Fruit fly (Drosophila melanogaster) ovary, adult (tissue): ENCODE data around the gene fy.

Source experiments
- CG17801 ChIP-seq: fragments of 200-800 bp; optimal IDR thresholded peaks from 2 replicates; lab custom pipeline; 2019; ENCODE audit warnings: missing biosample characterization, mild to moderate bottlenecking, missing genetic modification characterization, moderate library complexity; ENCODE audit not compliant: partially characterized antibody

Gene fy

dm6 chr2L:8421717-8422116 lies 18.6 kb upstream of the fy start:
- TF ChIP-seq CG17801 (GFP tag; lab: Kevin White, UChicago), result no peak

- TF ChIP-seq CG17801 (GFP tag; lab: Kevin White, UChicago), result no peak
These were observed 17.3 kb upstream of the fy start for dm6 chr2L:8420259-8420930.

DNA sequence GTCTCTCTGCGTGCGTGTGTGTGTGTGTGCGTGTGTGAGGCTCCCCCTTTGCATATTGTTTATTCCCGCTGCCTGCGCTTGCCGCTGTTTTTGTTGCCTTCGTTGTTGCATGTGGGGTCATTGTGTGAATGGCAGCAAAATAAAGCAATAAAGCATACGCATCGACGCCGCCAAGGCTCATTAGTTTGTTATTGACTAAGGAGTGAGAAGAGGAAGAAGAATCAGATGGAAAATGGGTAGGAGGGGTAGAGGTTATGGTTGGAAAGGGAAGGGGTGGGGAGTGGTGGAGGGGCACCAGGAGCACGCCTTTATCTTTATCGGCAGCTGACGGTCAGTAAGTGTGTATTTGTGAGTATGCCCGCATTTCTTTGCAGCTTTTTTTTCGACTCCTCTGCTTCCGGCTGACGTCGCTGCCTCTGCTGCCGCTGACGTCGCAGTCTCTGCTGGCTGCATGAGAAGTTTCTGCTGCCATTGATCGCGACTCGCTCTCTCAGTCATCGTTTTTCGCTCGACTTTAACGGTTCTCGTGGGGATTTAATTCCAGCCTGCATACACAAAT lies 16.4 kb upstream of the fy start:
- no peak for TF ChIP-seq CG17801 (GFP tag; lab: Kevin White, UChicago)

DNA sequence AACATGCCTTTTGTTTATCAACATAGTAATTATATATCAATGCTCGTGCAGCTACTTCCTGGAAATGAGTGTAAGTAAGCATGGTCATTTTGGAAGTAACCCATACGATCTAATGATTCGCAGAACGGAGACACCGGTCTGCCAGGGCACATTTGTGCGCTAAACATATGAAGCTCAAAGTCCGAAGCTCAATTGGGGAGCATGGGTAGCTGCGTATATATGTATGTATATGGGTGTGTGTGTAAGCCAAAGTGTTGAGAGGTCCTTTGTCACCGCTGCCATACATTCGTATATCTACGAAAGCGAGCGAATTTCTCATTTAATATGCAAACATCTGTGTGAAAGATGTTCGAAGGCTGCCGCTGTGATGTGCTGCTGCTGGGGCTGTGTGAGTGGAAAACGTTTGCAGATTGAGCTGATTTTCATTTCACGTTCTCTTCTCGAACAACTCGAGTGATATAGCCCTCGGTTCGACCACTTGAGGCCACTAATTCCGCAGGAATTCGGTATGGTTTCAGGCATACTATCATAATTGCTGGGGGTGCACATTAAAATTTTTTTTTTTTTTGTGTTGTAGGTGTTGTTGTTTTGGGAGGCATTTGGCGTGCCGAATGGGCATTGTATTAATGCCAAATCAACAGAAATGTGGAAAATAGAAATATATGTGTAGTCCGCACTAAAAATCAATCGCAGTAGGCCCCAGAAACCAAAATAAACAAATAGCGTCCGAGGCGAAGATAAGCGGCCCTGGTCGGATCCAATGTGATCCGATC lies 15.2 kb upstream of the fy start:
- no peak for TF ChIP-seq CG17801 (GFP tag; lab: Kevin White, UChicago)

DNA sequence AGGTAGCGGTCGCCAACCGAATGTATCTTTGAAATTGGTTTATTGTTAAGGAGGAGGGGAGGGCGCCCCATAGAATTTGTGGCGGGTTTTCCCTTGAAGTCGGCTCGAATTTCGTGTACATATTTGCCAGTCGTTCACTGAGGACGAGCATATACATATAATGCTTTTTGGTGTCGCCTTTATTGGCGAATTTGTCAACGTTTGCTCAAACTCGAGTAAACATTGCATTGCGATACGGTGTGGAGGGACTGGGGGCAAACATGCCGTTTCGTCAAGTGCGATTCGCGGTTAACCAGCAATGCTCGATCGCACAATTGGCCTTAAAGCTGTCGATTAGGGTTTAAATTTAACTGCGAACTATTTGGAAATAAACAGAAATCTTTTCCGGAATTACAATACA lies 14.5 kb upstream of the fy start:
- no peak for TF ChIP-seq CG17801 (GFP tag; lab: Kevin White, UChicago)

DNA sequence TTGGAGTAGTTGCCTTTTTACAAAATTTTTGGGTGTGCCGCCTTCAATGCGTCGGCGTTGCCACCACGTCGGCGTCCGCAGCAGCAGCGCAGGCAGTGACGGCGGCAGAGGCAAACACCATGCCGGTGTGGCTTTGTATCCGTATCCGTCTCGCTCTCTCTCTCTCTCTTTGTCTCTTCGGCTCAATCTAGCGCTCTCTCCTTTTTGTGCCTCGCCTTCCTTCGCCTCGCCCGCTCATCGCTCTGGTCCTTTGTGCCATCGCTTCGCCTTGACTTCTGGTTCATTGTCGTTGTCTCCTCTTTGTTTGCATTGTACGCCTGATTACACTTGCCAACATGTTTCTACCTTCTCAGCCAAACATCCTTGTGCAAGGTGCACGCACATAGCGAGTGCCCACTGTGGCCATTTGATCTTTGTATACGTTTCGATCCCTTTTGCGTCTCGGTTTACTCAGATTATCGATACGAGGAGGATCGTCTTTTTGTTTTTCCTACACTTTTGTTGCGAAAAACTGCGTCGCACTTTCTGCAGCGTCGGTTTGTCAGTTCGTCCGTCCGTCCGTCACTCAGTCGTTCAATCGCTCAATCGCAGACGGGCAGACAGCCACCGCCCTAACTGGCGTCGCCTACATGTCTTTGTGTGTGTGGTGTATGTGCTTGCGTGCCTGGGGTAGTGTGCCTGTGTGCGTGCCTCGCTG lies 13.4 kb upstream of the fy start:
- TF ChIP-seq CG17801 (GFP tag; lab: Kevin White, UChicago), result peak; percentile 41

DNA sequence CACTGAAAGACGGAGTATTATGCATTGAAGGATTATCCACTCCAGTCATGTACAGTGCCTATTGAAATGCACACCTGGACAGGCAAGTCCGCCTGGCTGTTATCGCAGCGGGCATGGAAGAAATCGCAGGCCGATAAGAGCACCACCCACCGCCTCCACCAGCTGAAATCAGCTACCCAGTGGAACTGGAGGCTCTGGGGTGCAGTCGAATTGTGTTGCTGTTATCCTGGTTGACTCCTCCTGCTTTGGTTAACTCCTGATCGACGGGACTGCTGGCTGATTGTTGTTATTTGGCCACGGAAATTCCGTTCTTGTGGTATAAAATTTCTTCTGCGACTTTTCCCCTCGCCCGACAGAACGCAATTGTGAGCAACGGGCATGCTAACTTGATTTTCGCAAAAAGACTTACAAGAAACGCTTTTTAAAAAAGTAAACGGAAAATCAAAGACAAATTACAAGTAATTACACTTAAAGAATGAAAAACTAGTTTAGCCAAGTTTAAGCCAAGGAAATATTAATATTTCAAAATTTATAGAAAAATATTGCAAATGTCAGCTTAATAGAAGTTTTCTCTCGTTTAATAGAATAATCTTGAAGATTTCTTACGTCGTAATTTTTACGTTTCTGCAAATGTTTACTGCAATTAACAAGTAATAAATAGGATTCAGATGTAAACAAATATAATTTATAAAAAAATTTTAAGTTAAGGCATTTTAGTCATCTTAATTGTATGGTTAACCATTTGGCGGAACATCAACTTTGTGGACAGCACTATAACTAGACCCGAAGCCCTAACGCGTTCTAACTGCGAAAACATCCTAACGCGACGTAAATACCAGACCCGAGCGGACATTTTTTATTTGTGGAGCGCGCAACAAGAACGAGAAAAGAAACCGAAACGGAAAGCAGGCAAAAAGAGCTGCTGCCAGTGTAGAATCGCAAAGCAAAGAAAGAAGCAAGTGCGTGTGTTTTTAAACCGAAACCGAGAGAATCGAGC lies 12.1 kb upstream of the fy start, which contains the start of the genes CG13398 and Akap200:
CG13398 (minus strand) TSS at position 370 of the 997 bp plus-strand sequence.
Akap200 (plus strand) TSS at position 804 of the 997 bp plus-strand sequence.
- peak; percentile 70 for TF ChIP-seq CG17801 (GFP tag; lab: Kevin White, UChicago)

- no peak for TF ChIP-seq CG17801 (GFP tag; lab: Kevin White, UChicago)
These were observed 8.4 kb upstream of the fy start, which contains the start of gene Naglu for dm6 chr2L:8411530-8411929. Naglu (minus strand) TSS chr2L:8411868.

DNA sequence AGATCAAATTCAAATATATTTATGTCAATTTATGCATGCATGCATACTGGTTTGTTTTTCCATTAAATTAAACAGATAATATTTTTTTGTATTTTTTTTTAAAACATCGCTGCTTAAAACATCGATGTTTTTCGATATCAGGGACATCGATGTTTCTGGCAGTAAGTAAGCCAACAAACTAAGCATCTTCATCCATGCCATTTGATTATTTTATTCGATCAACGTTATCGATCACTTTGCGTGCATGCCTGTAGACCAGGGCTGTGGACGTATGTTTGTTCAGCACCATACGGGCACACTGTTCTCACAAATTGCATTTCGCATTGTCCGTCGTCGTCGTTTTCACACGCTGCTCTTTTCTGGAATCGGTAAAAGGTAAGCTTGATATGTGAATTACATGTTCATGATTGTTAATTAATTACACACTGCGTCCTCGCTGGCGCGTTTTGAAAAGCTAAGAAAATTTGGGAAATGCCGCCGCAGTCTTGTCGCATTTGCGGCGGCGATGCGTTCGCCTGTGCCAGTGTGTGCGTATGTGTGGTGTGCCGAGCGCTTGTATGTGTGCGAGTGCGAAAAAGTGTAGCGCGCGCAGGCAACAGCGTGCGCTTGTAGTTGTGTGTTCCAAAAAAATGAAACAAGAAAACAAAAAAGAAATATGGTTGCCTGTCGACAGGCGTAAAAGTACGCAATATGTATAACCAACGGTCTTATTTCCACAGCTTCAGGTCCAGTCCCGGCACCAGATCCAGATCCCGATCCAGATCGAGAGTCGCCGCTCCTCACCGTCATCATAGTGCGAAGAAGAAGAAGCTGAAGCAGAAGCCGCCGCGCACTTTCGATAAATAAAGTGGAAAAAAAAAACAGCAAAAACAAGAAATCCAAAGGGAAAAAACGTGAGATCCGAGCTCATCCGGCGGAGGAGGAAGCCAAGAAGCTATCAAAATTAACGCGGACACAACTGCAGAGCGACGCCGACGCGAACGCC lies 498 bp upstream of the fy start, which contains the start of gene emb:
emb (plus strand) TSS at position 288 of the 985 bp plus-strand sequence.
- peak; percentile 67 for TF ChIP-seq CG17801 (GFP tag; lab: Kevin White, UChicago)

dm6 chr2L:8399863-8400598 lies 3.0 kb downstream of the fy start, which contains the start of gene CG31898:
CG31898 (plus strand) TSS chr2L:8400421.
- no peak for TF ChIP-seq CG17801 (GFP tag; lab: Kevin White, UChicago)

DNA sequence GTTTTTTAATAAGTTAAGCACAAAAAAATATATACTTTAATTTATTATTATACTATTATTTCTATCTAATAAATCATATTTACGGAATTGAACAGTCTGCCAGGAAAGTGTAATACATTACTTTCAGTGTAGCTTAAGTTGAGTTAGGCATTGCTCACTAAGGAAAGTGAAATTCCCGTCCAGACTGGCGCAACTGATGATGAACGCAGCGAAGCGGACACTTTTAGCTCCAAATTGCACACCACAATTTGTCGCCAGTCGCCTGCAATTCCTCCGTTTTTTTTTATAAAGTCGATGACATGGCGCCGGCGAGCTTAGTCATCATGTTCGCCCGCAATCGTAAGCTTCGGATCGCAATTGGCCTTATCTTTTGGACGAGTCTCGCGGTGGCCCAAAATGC lies 4.4 kb downstream of the fy start, which contains the start of gene CG13386:
CG13386 (plus strand) TSS at position 301 of the 400 bp plus-strand sequence.
- TF ChIP-seq CG17801 (GFP tag; lab: Kevin White, UChicago), result no peak
